Fruit fly (Drosophila melanogaster): Measurements from ENCODE around the gene Apl.

Gene Apl

DNA sequence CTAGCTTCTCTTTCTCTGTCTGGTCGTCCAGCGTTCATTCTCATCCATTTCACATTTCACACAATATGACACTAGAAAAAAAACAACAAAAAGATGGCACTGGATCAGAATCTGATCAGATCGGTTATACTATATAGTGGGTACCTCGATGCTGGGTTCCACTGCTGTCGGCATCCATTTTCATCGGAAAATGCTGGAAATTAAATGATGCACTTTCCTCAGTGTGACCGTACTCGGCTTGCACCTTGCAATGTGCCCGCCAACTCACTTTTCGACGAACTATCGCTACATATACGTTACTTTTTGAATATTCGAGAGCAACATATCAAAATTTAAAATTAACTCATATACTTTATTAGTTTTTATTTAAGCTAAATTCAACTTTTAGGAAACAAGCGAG is 4.1 kb upstream of the Apl start, which contains the start of gene tra (continued):
- TF ChIP-seq stc (GFP tag; IDR thresholded peaks at IDR 0.05) (no peak), CG7963 (GFP tag; IDR thresholded peaks at IDR 0.05; ENCODE audit: partially characterized antibody) (no peak), pan (optimal IDR thresholded peaks at IDR 0.05) (no peak), pan (GFP tag; optimal IDR thresholded peaks at IDR 0.05 in 1 of 2, IDR thresholded peaks at IDR 0.05 in 1 of 2) (no peak), cas (GFP tag; IDR thresholded peaks at IDR 0.05) (no peak), CG13287 (GFP tag; IDR thresholded peaks at IDR 0.05; ENCODE audit: partially characterized antibody) (peak; percentile 74), kah (GFP tag; optimal IDR thresholded peaks at IDR 0.05) (no peak), row (GFP tag; IDR thresholded peaks at IDR 0.05) (0 out of 3 replicates have a peak, but pooled peaks have one; percentile 11), zen (tag; optimal IDR thresholded peaks at IDR 0.05) (peak; percentile 27), CG9876 (GFP tag; optimal IDR thresholded peaks at IDR 0.05) (no peak), CG10979 (tag; optimal IDR thresholded peaks at IDR 0.05) (peak; percentile 4), CG11398 (GFP tag; optimal IDR thresholded peaks at IDR 0.05) (no peak), croc (GFP tag; conservative IDR thresholded peaks at IDR 0.05) (no peak), CG10267 (tag; optimal IDR thresholded peaks at IDR 0.05) (peak; percentile 45), nau (GFP tag; optimal IDR thresholded peaks at IDR 0.05) (no peak), Myb (GFP tag; optimal IDR thresholded peaks at IDR 0.05) (peak; percentile 96), CG8281 (tag; optimal IDR thresholded peaks at IDR 0.05) (no peak), Max (GFP tag; optimal IDR thresholded peaks at IDR 0.05) (no peak), Aef1 (GFP tag; IDR thresholded peaks at IDR 0.05) (no peak), ERR (GFP tag; optimal IDR thresholded peaks at IDR 0.05) (no peak), tll (GFP tag; optimal IDR thresholded peaks at IDR 0.05) (no peak), D (optimal IDR thresholded peaks at IDR 0.05) (no peak), D (GFP tag; optimal IDR thresholded peaks at IDR 0.05) (no peak), CG15479 (GFP tag; optimal IDR thresholded peaks at IDR 0.05) (no peak), CG13624 (GFP tag; optimal IDR thresholded peaks at IDR 0.05) (no peak), Kr (GFP tag; optimal IDR thresholded peaks at IDR 0.05) (no peak), dan (GFP tag; IDR thresholded peaks at IDR 0.05) (no peak), HLH4C (GFP tag; IDR thresholded peaks at IDR 0.05; ENCODE audit: partially characterized antibody) (no peak), Elba2 (GFP tag; optimal IDR thresholded peaks at IDR 0.05) (peak; percentile 73), kay (GFP tag; optimal IDR thresholded peaks at IDR 0.05) (no peak), hb (GFP tag; IDR thresholded peaks at IDR 0.05; ENCODE audit: partially characterized antibody) (no peak), CG1603 (tag; optimal IDR thresholded peaks at IDR 0.05) (peak; percentile 71), bowl (GFP tag; IDR thresholded peaks at IDR 0.05) (no peak), CG17829 (tag; optimal IDR thresholded peaks at IDR 0.05) (peak; percentile 26), hth (optimal IDR thresholded peaks at IDR 0.05) (no peak), toy (GFP tag; IDR thresholded peaks at IDR 0.05) (no peak), trh (GFP tag; optimal IDR thresholded peaks at IDR 0.05) (no peak), CG15011 (GFP tag; optimal IDR thresholded peaks at IDR 0.05) (no peak), MBD-R2 (GFP tag; IDR thresholded peaks at IDR 0.05) (peak; percentile 59), chm (GFP tag; IDR thresholded peaks at IDR 0.05) (no peak), amos (GFP tag; IDR thresholded peaks at IDR 0.05; ENCODE audit: partially characterized antibody) (peak; percentile 61), Rx (GFP tag; IDR thresholded peaks at IDR 0.05) (no peak), Eip74EF (GFP tag; optimal IDR thresholded peaks at IDR 0.05) (no peak), Sin3A (optimal IDR thresholded peaks at IDR 0.05) (peak; percentile 42), D19A (tag; optimal IDR thresholded peaks at IDR 0.05) (no peak), Hand (GFP tag; optimal IDR thresholded peaks at IDR 0.05) (no peak), CG30431 (GFP tag; optimal IDR thresholded peaks at IDR 0.05) (no peak), CTCF (GFP tag; optimal IDR thresholded peaks at IDR 0.05) (peak; percentile 12), trem (tag; optimal IDR thresholded peaks at IDR 0.05) (peak; percentile 65), Ets65A (GFP tag) (no peak), p53 (GFP tag; optimal IDR thresholded peaks at IDR 0.05) (no peak), jing (GFP tag; optimal IDR thresholded peaks at IDR 0.05) (no peak), CG17361 (GFP tag; IDR thresholded peaks at IDR 0.05) (no peak)

All from whole organism, embryonic.